Worm (Caenorhabditis elegans): ENCODE results near the gene Y73F4A.3.

Y73F4A.3 gene

DNA sequence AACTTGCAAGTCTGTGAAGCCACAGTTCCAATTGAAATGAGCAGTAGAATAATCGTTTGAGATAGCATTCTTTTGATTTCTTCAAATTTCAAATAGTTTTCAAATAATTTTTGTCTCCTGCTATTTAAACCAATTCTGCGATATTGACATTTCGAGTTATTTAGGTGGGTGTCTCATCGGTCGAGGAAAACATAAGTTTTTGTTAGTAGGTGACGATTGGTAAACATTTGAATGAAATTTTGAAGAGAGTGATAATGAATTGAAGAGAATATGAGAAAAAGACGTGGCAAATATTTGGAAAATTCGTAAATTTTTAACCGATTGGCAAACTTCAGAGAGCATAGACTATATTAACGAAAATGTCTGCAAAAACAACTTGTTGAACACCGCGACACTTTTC is at the start of gene Y73F4A.3:
Y73F4A.3 (minus strand) TSS at position 101 of the 400 bp plus-strand sequence.
- TF ChIP-seq med-1 (GFP tag; optimal IDR thresholded peaks at IDR 0.05; ENCODE audit: insufficient read depth): no peak
- TF ChIP-seq ztf-23 (GFP tag; IDR thresholded peaks at IDR 0.05): no peak
- TF ChIP-seq klf-2 (GFP tag; conservative IDR thresholded peaks at IDR 0.05): no peak
- no peak for TF ChIP-seq flt-1 (GFP tag; IDR thresholded peaks at IDR 0.05)
- TF ChIP-seq tab-1 (GFP tag; IDR thresholded peaks at IDR 0.05): no peak
- TF ChIP-seq ref-1 (GFP tag; conservative IDR thresholded peaks at IDR 0.05): no peak
- TF ChIP-seq ztf-29 (GFP tag; IDR thresholded peaks at IDR 0.05): no peak
- no peak for TF ChIP-seq T22C8.4 (GFP tag; IDR thresholded peaks at IDR 0.05)

DNA sequence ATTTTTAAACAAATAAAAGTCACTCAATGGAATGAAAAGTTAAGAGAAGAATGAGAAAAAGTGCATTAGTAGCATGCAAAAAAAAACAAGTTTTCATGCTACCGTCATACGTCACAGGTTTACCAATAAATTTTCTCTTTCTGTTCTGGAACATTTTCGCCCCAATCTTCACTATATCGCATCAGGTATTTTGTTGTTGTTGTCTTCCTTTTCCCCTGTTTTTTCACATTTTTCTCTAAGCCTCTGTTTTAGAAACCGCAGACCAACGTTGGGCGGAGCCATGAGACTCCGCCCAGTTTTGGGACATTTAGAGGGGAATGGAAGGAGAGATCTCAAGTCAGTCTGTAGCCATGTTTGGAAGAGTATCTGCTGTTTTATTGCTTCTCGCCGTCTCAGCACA is 48.0 kb upstream of the Y73F4A.3 start, which contains the start of gene msa-1:
msa-1 (plus strand) TSS at position 301 of the 400 bp plus-strand sequence.
- TF ChIP-seq klf-2 (GFP tag; conservative IDR thresholded peaks at IDR 0.05): no peak
- TF ChIP-seq flt-1 (GFP tag; IDR thresholded peaks at IDR 0.05): no peak
- TF ChIP-seq ztf-23 (GFP tag; IDR thresholded peaks at IDR 0.05): no peak
- no peak for TF ChIP-seq T22C8.4 (GFP tag; IDR thresholded peaks at IDR 0.05)
- no peak for TF ChIP-seq ref-1 (GFP tag; conservative IDR thresholded peaks at IDR 0.05)
- no peak for TF ChIP-seq cog-1 (tag; optimal IDR thresholded peaks at IDR 0.05)
- TF ChIP-seq tab-1 (GFP tag; IDR thresholded peaks at IDR 0.05): no peak
- no peak for TF ChIP-seq med-1 (GFP tag; optimal IDR thresholded peaks at IDR 0.05; ENCODE audit: insufficient read depth)
- TF ChIP-seq ztf-29 (GFP tag; IDR thresholded peaks at IDR 0.05): no peak

DNA sequence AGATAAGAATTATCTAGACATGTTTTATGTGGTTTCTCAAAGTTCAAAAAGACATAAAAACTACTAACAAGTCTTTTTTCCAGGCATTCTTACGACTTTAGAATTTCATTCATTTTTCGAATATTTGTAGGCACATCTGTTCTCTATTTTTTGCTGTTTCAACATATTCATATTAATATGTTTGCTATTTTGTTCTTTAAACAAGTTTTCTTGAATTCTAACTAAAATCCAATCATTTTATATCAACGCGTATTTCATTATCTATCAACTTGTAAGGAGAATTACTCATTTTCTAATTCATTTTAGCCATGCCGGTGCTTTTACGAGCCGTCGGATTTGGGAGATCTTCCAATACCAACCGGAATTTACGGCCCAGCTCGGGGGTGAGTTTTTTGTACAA is 41.8 kb upstream of the Y73F4A.3 start, which contains the start of gene twk-8:
twk-8 (plus strand) TSS at position 301 of the 400 bp plus-strand sequence.
- TF ChIP-seq T22C8.4 (GFP tag; IDR thresholded peaks at IDR 0.05) (no peak), ztf-29 (GFP tag; IDR thresholded peaks at IDR 0.05) (no peak), klf-2 (GFP tag; conservative IDR thresholded peaks at IDR 0.05) (no peak), flt-1 (GFP tag; IDR thresholded peaks at IDR 0.05) (no peak), cog-1 (tag; optimal IDR thresholded peaks at IDR 0.05) (no peak), med-1 (GFP tag; optimal IDR thresholded peaks at IDR 0.05; ENCODE audit: insufficient read depth) (no peak), ref-1 (GFP tag; conservative IDR thresholded peaks at IDR 0.05) (no peak), tab-1 (GFP tag; IDR thresholded peaks at IDR 0.05) (no peak), ztf-23 (GFP tag; IDR thresholded peaks at IDR 0.05) (no peak)

DNA sequence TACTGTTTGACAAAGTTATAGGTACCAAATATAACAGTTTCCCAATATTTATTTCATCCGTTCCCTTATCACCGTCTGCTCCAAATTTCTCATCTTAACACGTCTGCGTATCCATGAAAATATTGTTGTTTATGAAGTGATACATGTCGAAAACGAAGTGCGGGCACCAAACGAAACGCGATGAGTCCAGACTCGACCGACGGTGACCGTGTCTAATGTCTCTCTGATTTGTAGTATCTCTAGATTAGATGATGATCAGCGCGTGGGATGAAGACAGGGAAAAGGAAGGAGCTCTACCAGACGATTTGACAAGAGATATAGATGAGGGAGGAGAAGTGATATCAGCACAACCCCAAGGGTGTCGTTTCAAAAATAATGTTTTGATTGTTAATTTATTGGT is 39.9 kb upstream of the Y73F4A.3 start:
- TF ChIP-seq T22C8.4 (GFP tag; IDR thresholded peaks at IDR 0.05): no peak
- TF ChIP-seq ztf-23 (GFP tag; IDR thresholded peaks at IDR 0.05): no peak
- no peak for TF ChIP-seq ztf-29 (GFP tag; IDR thresholded peaks at IDR 0.05)
- no peak for TF ChIP-seq flt-1 (GFP tag; IDR thresholded peaks at IDR 0.05)
- no peak for TF ChIP-seq med-1 (GFP tag; optimal IDR thresholded peaks at IDR 0.05; ENCODE audit: insufficient read depth)
- TF ChIP-seq ref-1 (GFP tag; conservative IDR thresholded peaks at IDR 0.05): no peak
- no peak for TF ChIP-seq klf-2 (GFP tag; conservative IDR thresholded peaks at IDR 0.05)
- no peak for TF ChIP-seq tab-1 (GFP tag; IDR thresholded peaks at IDR 0.05)
- TF ChIP-seq cog-1 (tag; optimal IDR thresholded peaks at IDR 0.05): no peak

DNA sequence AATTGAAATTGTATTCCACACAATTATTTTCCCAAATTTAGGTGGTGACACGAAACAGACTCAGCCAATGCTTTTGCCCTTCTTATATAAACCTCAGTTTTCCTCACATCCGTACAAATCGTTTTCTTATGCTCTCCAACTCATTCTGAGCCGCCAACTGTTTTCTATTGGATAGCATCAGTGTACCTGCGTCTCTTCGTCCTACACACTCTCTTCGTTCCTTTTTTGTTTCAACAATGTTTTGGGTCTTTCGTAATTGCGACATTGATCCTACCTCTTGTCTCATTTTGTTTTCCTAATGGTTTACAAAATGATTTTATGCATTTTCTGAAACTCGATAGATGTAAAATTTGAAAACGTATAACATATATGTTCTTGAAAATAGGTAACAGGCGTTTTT is 39.0 kb upstream of the Y73F4A.3 start:
- TF ChIP-seq flt-1 (GFP tag; IDR thresholded peaks at IDR 0.05) (no peak), med-1 (GFP tag; optimal IDR thresholded peaks at IDR 0.05; ENCODE audit: insufficient read depth) (no peak), T22C8.4 (GFP tag; IDR thresholded peaks at IDR 0.05) (no peak), ztf-23 (GFP tag; IDR thresholded peaks at IDR 0.05) (no peak), cog-1 (tag; optimal IDR thresholded peaks at IDR 0.05) (no peak), ref-1 (GFP tag; conservative IDR thresholded peaks at IDR 0.05) (no peak), klf-2 (GFP tag; conservative IDR thresholded peaks at IDR 0.05) (no peak), ztf-29 (GFP tag; IDR thresholded peaks at IDR 0.05) (no peak), tab-1 (GFP tag; IDR thresholded peaks at IDR 0.05) (no peak)

DNA sequence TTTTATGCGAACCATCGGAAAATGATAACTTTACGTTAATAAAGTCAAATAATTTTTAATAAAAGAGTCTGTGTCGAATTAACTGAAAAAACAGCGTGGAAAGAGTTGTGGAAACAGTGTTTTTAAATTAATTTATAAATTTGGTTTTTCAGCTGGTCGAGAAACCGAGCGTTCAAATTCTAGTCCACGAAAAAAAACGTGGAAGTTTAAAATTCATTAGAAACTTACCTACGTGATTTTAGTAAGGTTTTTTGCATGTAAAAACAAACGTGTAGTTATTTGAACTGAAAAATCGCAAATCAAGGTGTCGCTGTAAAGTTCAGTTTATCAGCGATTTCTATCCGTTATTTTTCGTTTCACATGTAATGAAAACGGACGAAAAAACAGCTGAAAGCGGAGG is 38.2 kb upstream of the Y73F4A.3 start, which contains the start of gene mans-4:
mans-4 (minus strand) TSS at position 101 of the 400 bp plus-strand sequence.
- TF ChIP-seq ztf-29 (GFP tag; IDR thresholded peaks at IDR 0.05) (no peak), ref-1 (GFP tag; conservative IDR thresholded peaks at IDR 0.05) (no peak), cog-1 (tag; optimal IDR thresholded peaks at IDR 0.05) (no peak), flt-1 (GFP tag; IDR thresholded peaks at IDR 0.05) (no peak), klf-2 (GFP tag; conservative IDR thresholded peaks at IDR 0.05) (no peak), med-1 (GFP tag; optimal IDR thresholded peaks at IDR 0.05; ENCODE audit: insufficient read depth) (no peak), T22C8.4 (GFP tag; IDR thresholded peaks at IDR 0.05) (no peak), ztf-23 (GFP tag; IDR thresholded peaks at IDR 0.05) (no peak), tab-1 (GFP tag; IDR thresholded peaks at IDR 0.05) (no peak)

DNA sequence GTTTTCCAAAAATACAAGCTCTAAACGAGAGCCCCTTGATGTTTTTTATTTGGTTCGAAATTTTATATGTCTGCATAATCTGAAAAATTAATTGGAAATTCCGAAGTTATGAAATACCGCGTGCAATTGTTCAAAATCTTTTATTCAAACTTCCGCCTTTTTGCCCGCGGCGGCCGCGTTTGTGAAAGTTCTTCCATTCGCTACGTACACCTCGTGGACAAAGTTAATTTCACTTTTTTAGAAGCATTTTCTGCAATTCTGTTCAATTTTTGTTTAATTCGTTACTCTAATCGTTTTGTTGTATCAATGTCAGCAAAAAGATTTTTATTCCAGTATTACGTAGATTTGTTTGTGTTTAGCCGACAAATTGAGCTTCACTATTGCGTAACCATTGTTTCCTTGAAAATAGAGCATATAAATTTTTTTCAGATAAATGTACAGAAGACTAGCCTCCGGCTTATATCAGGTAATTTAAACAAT is 34.0 kb upstream of the Y73F4A.3 start, which contains the start of gene mppb-1:
mppb-1 (plus strand) TSS at position 430 of the 480 bp plus-strand sequence.
- peak; percentile 80 for TF ChIP-seq ztf-23 (GFP tag; IDR thresholded peaks at IDR 0.05)
- TF ChIP-seq ref-1 (GFP tag; conservative IDR thresholded peaks at IDR 0.05): 0 out of 2 replicates have a peak, but pooled peaks have one; percentile 30
- no peak for TF ChIP-seq med-1 (GFP tag; optimal IDR thresholded peaks at IDR 0.05; ENCODE audit: insufficient read depth)
- TF ChIP-seq flt-1 (GFP tag; IDR thresholded peaks at IDR 0.05): no peak
- no peak for TF ChIP-seq klf-2 (GFP tag; conservative IDR thresholded peaks at IDR 0.05)
- TF ChIP-seq tab-1 (GFP tag; IDR thresholded peaks at IDR 0.05): no peak
- TF ChIP-seq T22C8.4 (GFP tag; IDR thresholded peaks at IDR 0.05): no peak
- peak; percentile 23 for TF ChIP-seq cog-1 (tag; optimal IDR thresholded peaks at IDR 0.05)
- no peak for TF ChIP-seq ztf-29 (GFP tag; IDR thresholded peaks at IDR 0.05)

DNA sequence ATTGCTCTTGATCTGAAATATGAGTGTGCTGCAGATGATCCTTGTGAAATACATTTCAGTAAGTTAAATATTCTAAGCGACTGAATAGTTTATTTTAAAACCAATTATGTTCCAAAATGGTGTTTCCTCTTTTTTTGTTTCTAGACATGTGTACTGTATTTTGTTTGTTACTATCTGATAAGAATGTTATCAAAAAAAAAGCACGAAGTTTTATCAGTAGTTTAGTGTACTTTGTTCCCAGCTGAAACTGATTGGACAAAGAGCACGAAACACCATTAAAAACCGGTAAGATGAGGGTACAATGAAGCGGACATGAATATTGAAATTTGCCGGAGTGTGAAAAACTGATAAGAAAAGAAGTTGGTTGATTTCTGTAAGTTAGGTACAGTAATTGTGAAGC is 29.9 kb upstream of the Y73F4A.3 start:
- TF ChIP-seq med-1 (GFP tag; optimal IDR thresholded peaks at IDR 0.05; ENCODE audit: insufficient read depth) (no peak), tab-1 (GFP tag; IDR thresholded peaks at IDR 0.05) (no peak), cog-1 (tag; optimal IDR thresholded peaks at IDR 0.05) (no peak), ref-1 (GFP tag; conservative IDR thresholded peaks at IDR 0.05) (no peak), T22C8.4 (GFP tag; IDR thresholded peaks at IDR 0.05) (no peak), klf-2 (GFP tag; conservative IDR thresholded peaks at IDR 0.05) (no peak), ztf-29 (GFP tag; IDR thresholded peaks at IDR 0.05) (no peak), ztf-23 (GFP tag; IDR thresholded peaks at IDR 0.05) (no peak), flt-1 (GFP tag; IDR thresholded peaks at IDR 0.05) (no peak)

DNA sequence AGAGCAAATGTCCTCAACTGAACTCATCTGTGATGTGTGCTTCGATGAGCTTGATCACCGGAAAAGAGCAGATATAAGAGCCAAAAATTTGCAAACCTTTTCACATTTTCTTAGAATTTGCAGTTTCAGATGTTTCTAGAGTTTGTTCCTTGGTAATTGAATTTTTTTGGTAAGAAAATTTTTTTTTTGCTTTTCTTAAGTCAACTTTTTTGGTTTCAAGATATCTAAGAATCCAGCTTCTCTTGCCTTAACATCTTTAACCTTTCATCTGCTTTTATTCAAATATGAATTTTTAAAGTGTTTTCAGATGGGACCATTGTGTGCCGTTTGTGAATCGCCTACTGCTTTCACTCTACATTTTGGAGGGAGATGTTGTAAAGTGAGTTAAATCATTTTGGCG is 29.4 kb upstream of the Y73F4A.3 start, which contains the start of gene nhr-11:
nhr-11 (plus strand) TSS at position 301 of the 400 bp plus-strand sequence.
- no peak for TF ChIP-seq ztf-29 (GFP tag; IDR thresholded peaks at IDR 0.05)
- TF ChIP-seq T22C8.4 (GFP tag; IDR thresholded peaks at IDR 0.05): no peak
- TF ChIP-seq flt-1 (GFP tag; IDR thresholded peaks at IDR 0.05): no peak
- TF ChIP-seq klf-2 (GFP tag; conservative IDR thresholded peaks at IDR 0.05): no peak
- TF ChIP-seq ref-1 (GFP tag; conservative IDR thresholded peaks at IDR 0.05): no peak
- TF ChIP-seq med-1 (GFP tag; optimal IDR thresholded peaks at IDR 0.05; ENCODE audit: insufficient read depth): no peak
- no peak for TF ChIP-seq cog-1 (tag; optimal IDR thresholded peaks at IDR 0.05)
- TF ChIP-seq tab-1 (GFP tag; IDR thresholded peaks at IDR 0.05): no peak
- no peak for TF ChIP-seq ztf-23 (GFP tag; IDR thresholded peaks at IDR 0.05)

All from whole organism, midembryonic.